Fruit fly (Drosophila melanogaster) whole organism, embryonic: Measurements from ENCODE around the gene Spn28Dc.

Experiments used
- Bgb ChIP-seq: fragments of 200-800 bp; sonication (Bioruptor generic); IDR thresholded peaks from 2 replicates; pipeline ENCODE4 v1.3.6; 2022; ENCODE audit warnings: missing biosample characterization, missing genetic modification characterization; ENCODE audit not compliant: partially characterized antibody
- CG10209 ChIP-seq: fragments of 200-800 bp; sonication (Bioruptor generic); optimal IDR thresholded peaks from 3 replicates; lab custom pipeline; 2017; ENCODE audit warnings: missing biosample characterization, mild to moderate bottlenecking, missing genetic modification characterization, missing genetic modification reagents
- CG10543 ChIP-seq: fragments of 200-800 bp; sonication (Bioruptor generic); optimal IDR thresholded peaks from 3 replicates; lab custom pipeline; 2017; ENCODE audit warnings: missing biosample characterization, mild to moderate bottlenecking, missing genetic modification characterization, moderate library complexity
- CG10959 ChIP-seq: fragments of 200-800 bp; sonication (Bioruptor generic); IDR thresholded peaks from 2 replicates; pipeline ENCODE4 v1.3.6; 2022; ENCODE audit warnings: missing biosample characterization, missing genetic modification characterization
- CG12744 ChIP-seq: fragments of 200-800 bp; sonication (Bioruptor generic); optimal IDR thresholded peaks from 2 replicates; lab custom pipeline; 2016; ENCODE audit warnings: missing biosample characterization, missing genetic modification characterization
- CG13424 ChIP-seq: fragments of 200-800 bp; sonication (Bioruptor generic); optimal IDR thresholded peaks from 2 replicates; lab custom pipeline; 2019; ENCODE audit warnings: missing biosample characterization, mild to moderate bottlenecking, missing genetic modification characterization, moderate library complexity
- CG15601 ChIP-seq: fragments of 200-800 bp; sonication (Bioruptor generic); optimal IDR thresholded peaks from 3 replicates; lab custom pipeline; 2019; ENCODE audit warnings: missing biosample characterization, mild to moderate bottlenecking, missing genetic modification characterization, moderate library complexity
- CG18011 ChIP-seq: fragments of 200-800 bp; sonication (Bioruptor generic); optimal IDR thresholded peaks from 2 replicates; lab custom pipeline; 2017; ENCODE audit warnings: missing biosample characterization, missing genetic modification characterization, mild to moderate bottlenecking, moderate library complexity, missing genotype
- CG30403 ChIP-seq: fragments of 200-800 bp; sonication (Bioruptor generic); optimal IDR thresholded peaks from 3 replicates; lab custom pipeline; 2016; ENCODE audit warnings: missing biosample characterization, missing genetic modification characterization
- CG31224 ChIP-seq: fragments of 200-800 bp; sonication (Bioruptor generic); IDR thresholded peaks from 2 replicates; pipeline ENCODE4 v1.3.6; 2022; ENCODE audit warnings: missing biosample characterization, missing genetic modification characterization
- CG34224 ChIP-seq: fragments of 200-800 bp; sonication (Bioruptor generic); IDR thresholded peaks from 3 replicates; pipeline ENCODE4 v1.3.6; 2022; ENCODE audit warnings: missing biosample characterization, missing genetic modification characterization; ENCODE audit not compliant: partially characterized antibody
- CG34376 ChIP-seq: fragments of 200-800 bp; sonication (Bioruptor generic); optimal IDR thresholded peaks from 2 replicates; lab custom pipeline; 2018; ENCODE audit warnings: missing biosample characterization, mild to moderate bottlenecking, missing genetic modification characterization
- CG3995 ChIP-seq: fragments of 200-800 bp; sonication (Bioruptor generic); optimal IDR thresholded peaks from 3 replicates; lab custom pipeline; 2016; ENCODE audit warnings: missing biosample characterization, missing genetic modification characterization
- CG42726 ChIP-seq: fragments of 200-800 bp; sonication (Bioruptor generic); IDR thresholded peaks from 2 replicates; pipeline ENCODE4 v1.3.6; 2022; ENCODE audit warnings: missing biosample characterization, missing genetic modification characterization; ENCODE audit not compliant: partially characterized antibody
- CG6254 ChIP-seq: fragments of 200-800 bp; sonication (Bioruptor generic); optimal IDR thresholded peaks from 3 replicates; lab custom pipeline; 2017; ENCODE audit warnings: mild to moderate bottlenecking, missing biosample characterization, missing genetic modification reagents, missing genetic modification characterization
- CG6854 ChIP-seq: fragments of 200-800 bp; sonication (Bioruptor generic); optimal IDR thresholded peaks from 3 replicates; lab custom pipeline; 2017; ENCODE audit warnings: missing biosample characterization, mild to moderate bottlenecking, missing genetic modification characterization
- CrebB ChIP-seq: fragments of 200-800 bp; sonication (Bioruptor generic); optimal IDR thresholded peaks from 3 replicates; lab custom pipeline; 2018; ENCODE audit warnings: missing biosample characterization, mild to moderate bottlenecking, missing genetic modification characterization
- Dfd ChIP-seq, 2 experiments: fragments of >200 bp; optimal IDR thresholded peaks; 2 replicates each; lab custom pipeline; 2017; ENCODE audit warnings: missing biosample characterization in 2 of 2, missing genetic modification characterization in 2 of 2
- E2f2 ChIP-seq: fragments of 200-800 bp; sonication (Bioruptor generic); IDR thresholded peaks from 2 replicates; pipeline ENCODE4 v1.3.6; 2022; ENCODE audit warnings: missing biosample characterization, missing genetic modification characterization
- HHEX ChIP-seq: fragments of 200-800 bp; sonication (Bioruptor generic); optimal IDR thresholded peaks from 3 replicates; lab custom pipeline; 2017; ENCODE audit warnings: missing biosample characterization, mild to moderate bottlenecking, missing genetic modification characterization, missing genetic modification reagents
- NK7.1 ChIP-seq: fragments of 200-800 bp; sonication (Bioruptor generic); optimal IDR thresholded peaks from 3 replicates; lab custom pipeline; 2016; ENCODE audit warnings: missing biosample characterization, missing genetic modification characterization
- Ptx1 ChIP-seq: fragments of 200-800 bp; sonication (Bioruptor generic); IDR thresholded peaks from 2 replicates; pipeline ENCODE4 v1.3.6; 2022; ENCODE audit warnings: missing biosample characterization, missing genetic modification characterization
- Rfx ChIP-seq: fragments of 200-800 bp; sonication (Bioruptor generic); IDR thresholded peaks from 2 replicates; pipeline ENCODE4 v1.3.6; 2022; ENCODE audit warnings: missing biosample characterization, missing genetic modification characterization
- ab ChIP-seq: fragments of 200-800 bp; sonication (Bioruptor generic); optimal IDR thresholded peaks from 2 replicates; lab custom pipeline; 2016; ENCODE audit warnings: missing biosample characterization, missing genetic modification characterization
- ara ChIP-seq: fragments of 200-800 bp; sonication (Bioruptor generic); IDR thresholded peaks from 2 replicates; pipeline ENCODE4 v1.3.6; 2022; ENCODE audit warnings: missing biosample characterization, missing genetic modification characterization
- az2 ChIP-seq: fragments of 200-800 bp; sonication (Bioruptor generic); optimal IDR thresholded peaks from 3 replicates; lab custom pipeline; 2016; ENCODE audit warnings: missing biosample characterization, missing genetic modification characterization
- bowl ChIP-seq: fragments of 200-800 bp; sonication (Bioruptor generic); IDR thresholded peaks from 2 replicates; pipeline ENCODE4 v1.3.6; 2022; ENCODE audit warnings: missing biosample characterization, missing genetic modification characterization
- chif ChIP-seq, 2 experiments: fragments of 200-800 bp; sonication (Bioruptor generic); optimal IDR thresholded peaks; 3 replicates each; lab custom pipeline; 2016; ENCODE audit warnings: missing biosample characterization in 2 of 2, missing genetic modification characterization in 2 of 2
- chn ChIP-seq: fragments of 200-800 bp; sonication (Bioruptor generic); optimal IDR thresholded peaks from 2 replicates; lab custom pipeline; 2016; ENCODE audit warnings: missing biosample characterization, missing genetic modification characterization
- corto ChIP-seq: fragments of 200-800 bp; sonication (Bioruptor generic); optimal IDR thresholded peaks from 2 replicates; lab custom pipeline; 2016; ENCODE audit warnings: missing biosample characterization, mild to moderate bottlenecking, missing genetic modification characterization, moderate library complexity
- croc ChIP-seq: fragments of 200-800 bp; sonication (Bioruptor generic); conservative IDR thresholded peaks from 3 replicates; pipeline ENCODE4 v1.3.6; 2022; ENCODE audit warnings: missing biosample characterization, missing genetic modification characterization
- cwo ChIP-seq: fragments of 200-800 bp; sonication (Bioruptor generic); optimal IDR thresholded peaks from 3 replicates; lab custom pipeline; 2017; ENCODE audit warnings: missing biosample characterization, missing genetic modification characterization, mild to moderate bottlenecking, moderate library complexity, missing genetic modification reagents
- danr ChIP-seq: fragments of 200-800 bp; sonication (Bioruptor generic); IDR thresholded peaks from 2 replicates; pipeline ENCODE4 v1.3.6; 2022; ENCODE audit warnings: missing biosample characterization, missing genetic modification characterization
- emc ChIP-seq: fragments of 200-800 bp; sonication (Bioruptor generic); optimal IDR thresholded peaks from 2 replicates; lab custom pipeline; 2016; ENCODE audit warnings: missing biosample characterization, missing genetic modification characterization
- fd102C ChIP-seq: fragments of 200-800 bp; sonication (Bioruptor generic); optimal IDR thresholded peaks from 2 replicates; lab custom pipeline; 2018; ENCODE audit warnings: missing biosample characterization, mild to moderate bottlenecking, missing genetic modification characterization, moderate library complexity
- fd96Cb ChIP-seq: fragments of 200-800 bp; sonication (Bioruptor generic); optimal IDR thresholded peaks from 2 replicates; lab custom pipeline; 2018; ENCODE audit warnings: missing biosample characterization, mild to moderate bottlenecking, missing genetic modification characterization, moderate library complexity
- gcm ChIP-seq: fragments of 200-800 bp; sonication (Bioruptor generic); optimal IDR thresholded peaks from 2 replicates; lab custom pipeline; 2019; ENCODE audit warnings: missing biosample characterization, mild to moderate bottlenecking, missing genetic modification characterization, moderate library complexity
- hbn ChIP-seq: fragments of 200-800 bp; sonication (Bioruptor generic); IDR thresholded peaks from 2 replicates; pipeline ENCODE4 v1.3.6; 2022; ENCODE audit warnings: missing biosample characterization, missing genetic modification characterization; ENCODE audit not compliant: partially characterized antibody
- hkb ChIP-seq, 2 experiments: fragments of 200-800 bp in 1 of 2; fragments of >200 bp in 1 of 2; sonication (Bioruptor generic) in 1 of 2; IDR thresholded peaks in 1 of 2; optimal IDR thresholded peaks in 1 of 2; 2 replicates each; pipeline versions ENCODE4 v1.3.6 to Lab custom; 2017 to 2022; ENCODE audit warnings: missing biosample characterization in 1 of 2, missing genetic modification characterization in 1 of 2
- kah ChIP-seq: fragments of 200-800 bp; sonication (Bioruptor generic); optimal IDR thresholded peaks from 2 replicates; lab custom pipeline; 2018; ENCODE audit warnings: missing biosample characterization, mild to moderate bottlenecking, missing genetic modification characterization
- maf-S ChIP-seq: fragments of 200-800 bp; sonication (Bioruptor generic); optimal IDR thresholded peaks from 2 replicates; lab custom pipeline; 2016; ENCODE audit warnings: missing biosample characterization, missing genetic modification characterization
- oc ChIP-seq: fragments of 200-800 bp; sonication (Bioruptor generic); optimal IDR thresholded peaks from 2 replicates; lab custom pipeline; 2018; ENCODE audit warnings: missing biosample characterization, mild to moderate bottlenecking, missing genetic modification characterization, moderate library complexity
- odd ChIP-seq: fragments of 200-800 bp; sonication (Bioruptor generic); optimal IDR thresholded peaks from 2 replicates; lab custom pipeline; 2017; ENCODE audit warnings: missing biosample characterization, mild to moderate bottlenecking, missing genetic modification characterization
- pb ChIP-seq: fragments of 200-800 bp; sonication (Bioruptor generic); optimal IDR thresholded peaks from 3 replicates; lab custom pipeline; 2016; ENCODE audit warnings: missing biosample characterization, missing genetic modification characterization
- pho ChIP-seq: fragments of 200-800 bp; sonication (Bioruptor generic); optimal IDR thresholded peaks from 2 replicates; lab custom pipeline; 2016; ENCODE audit warnings: missing biosample characterization, missing genetic modification characterization
- phol ChIP-seq: fragments of 200-800 bp; sonication (Bioruptor generic); optimal IDR thresholded peaks from 3 replicates; lab custom pipeline; 2018; ENCODE audit warnings: missing biosample characterization, mild to moderate bottlenecking, missing genetic modification characterization, moderate library complexity
- rib ChIP-seq: fragments of 200-800 bp; sonication (Bioruptor generic); IDR thresholded peaks from 2 replicates; pipeline ENCODE4 v1.3.6; 2022; ENCODE audit warnings: missing biosample characterization, missing genetic modification characterization
- ro ChIP-seq: fragments of 200-800 bp; sonication (Bioruptor generic); IDR thresholded peaks from 2 replicates; pipeline ENCODE4 v1.3.6; 2022; ENCODE audit warnings: missing biosample characterization, missing genetic modification characterization
- ttk ChIP-seq: fragments of 200-800 bp; sonication (Bioruptor generic); IDR thresholded peaks from 2 replicates; pipeline ENCODE4 v2.1.2; 2022; ENCODE audit warnings: missing biosample characterization, missing genetic modification characterization
- unc-4 ChIP-seq: fragments of 200-800 bp; sonication (Bioruptor generic); IDR thresholded peaks from 2 replicates; pipeline ENCODE4 v1.3.6; 2022; ENCODE audit warnings: missing biosample characterization, missing genetic modification characterization; ENCODE audit not compliant: partially characterized antibody

Gene Spn28Dc

dm6 chr2L:8034734-8035133 is 27.7 kb upstream of the Spn28Dc start (continued):
- TF ChIP-seq hkb (optimal IDR thresholded peaks at IDR 0.05; lab: Kevin White, UChicago) (no peak), hkb (GFP tag; IDR thresholded peaks at IDR 0.05; lab: Robert Waterston, UW) (peak; percentile 86), ara (GFP tag; lab: Robert Waterston, UW) (no peak), ttk (GFP tag; lab: Robert Waterston, UW) (peak; percentile 45; the same call in 1 of the 2 replicates), CG10209 (GFP tag; lab: Kevin White, UChicago) (peak; percentile 61), danr (GFP tag; lab: Robert Waterston, UW) (peak; percentile 67), az2 (GFP tag; lab: Kevin White, UChicago) (peak; percentile 51), Dfd (GFP tag; optimal IDR thresholded peaks at IDR 0.05; lab: Kevin White, UChicago) (no peak), fd96Cb (tag; lab: Kevin White, UChicago) (peak; percentile 50), bowl (GFP tag; lab: Robert Waterston, UW) (peak; percentile 48; the same call in 1 of the 2 replicates), CG42726 (GFP tag; lab: Robert Waterston, UW) (no peak), pho (GFP tag; lab: Kevin White, UChicago) (peak; percentile 41), chif (GFP tag; optimal IDR thresholded peaks at IDR 0.05; lab: Kevin White, UChicago) (peak; percentile 22 to 24), CG34224 (GFP tag; lab: Robert Waterston, UW) (no peak), CG3995 (GFP tag; lab: Kevin White, UChicago) (no peak), CrebB (tag; lab: Kevin White, UChicago) (peak; percentile 40), CG18011 (GFP tag; lab: Kevin White, UChicago) (no peak), CG6854 (peak; percentile 34), CG15601 (tag; lab: Kevin White, UChicago) (no peak), emc (no peak), Rfx (GFP tag; lab: Robert Waterston, UW) (peak; percentile 69), pb (GFP tag; lab: Kevin White, UChicago) (no peak), HHEX (peak; percentile 54), chn (GFP tag; lab: Kevin White, UChicago) (peak; percentile 37), oc (tag; lab: Kevin White, UChicago) (no peak), Ptx1 (GFP tag; lab: Robert Waterston, UW) (peak; percentile 72), corto (GFP tag; lab: Kevin White, UChicago) (no peak), kah (GFP tag; lab: Kevin White, UChicago) (peak; percentile 18), gcm (GFP tag; lab: Kevin White, UChicago) (peak; percentile 61), CG31224 (GFP tag; lab: Robert Waterston, UW) (no peak), phol (peak; percentile 53), NK7.1 (no peak), CG13424 (peak; percentile 56), fd102C (no peak), CG12744 (GFP tag; lab: Kevin White, UChicago) (peak; percentile 7), odd (peak; percentile 4), rib (GFP tag; lab: Robert Waterston, UW) (no peak), CG10543 (GFP tag; lab: Kevin White, UChicago) (no peak), E2f2 (GFP tag; lab: Robert Waterston, UW) (peak; percentile 54), hbn (no peak), CG6254 (GFP tag; lab: Kevin White, UChicago) (peak; percentile 45), CG30403 (peak; percentile 53), ro (no peak), CG34376 (GFP tag; lab: Kevin White, UChicago) (no peak), cwo (peak; percentile 61), ab (GFP tag; lab: Kevin White, UChicago) (no peak), croc (GFP tag; lab: Robert Waterston, UW) (0 out of 3 replicates have a peak, but pooled peaks have one; percentile 13), maf-S (GFP tag; lab: Kevin White, UChicago) (peak; percentile 5), Bgb (GFP tag; lab: Robert Waterston, UW) (no peak), unc-4 (GFP tag; lab: Robert Waterston, UW) (no peak), CG10959 (peak; percentile 37; the same call in 1 of the 2 replicates)
